Fruit fly (Drosophila melanogaster) whole organism, embryonic: ENCODE measurements around the gene Pdh.

Experiments
- Ada2b ChIP-seq: fragments of 200-800 bp; sonication (Bioruptor generic); IDR thresholded peaks from 2 replicates; pipeline ENCODE4 v1.3.6; 2022; ENCODE audit warnings: missing biosample characterization, missing genetic modification characterization
- Bteb2 ChIP-seq: fragments of 200-800 bp; sonication (Bioruptor generic); optimal IDR thresholded peaks from 2 replicates; lab custom pipeline; 2016; ENCODE audit warnings: missing biosample characterization, missing genetic modification characterization
- CG11456 ChIP-seq: fragments of 200-800 bp; sonication (Bioruptor generic); IDR thresholded peaks from 3 replicates; pipeline ENCODE4 v1.3.6; 2022; ENCODE audit warnings: missing biosample characterization, missing genetic modification characterization
- CG11504 ChIP-seq: fragments of 200-800 bp; sonication (Bioruptor generic); optimal IDR thresholded peaks from 3 replicates; lab custom pipeline; 2019; ENCODE audit warnings: missing biosample characterization, mild to moderate bottlenecking, missing genetic modification characterization, moderate library complexity
- CG12071 ChIP-seq: fragments of 200-800 bp; sonication (Bioruptor generic); optimal IDR thresholded peaks from 3 replicates; lab custom pipeline; 2018; ENCODE audit warnings: missing biosample characterization, mild to moderate bottlenecking, missing genetic modification characterization
- CG12659 ChIP-seq: fragments of 200-800 bp; sonication (Bioruptor generic); optimal IDR thresholded peaks from 3 replicates; lab custom pipeline; 2017; ENCODE audit warnings: mild to moderate bottlenecking, missing biosample characterization, missing genetic modification reagents, missing genetic modification characterization
- CG1602 ChIP-seq: fragments of 200-800 bp; sonication (Bioruptor generic); optimal IDR thresholded peaks from 3 replicates; lab custom pipeline; 2016; ENCODE audit warnings: missing biosample characterization, missing genetic modification characterization
- CG17359 ChIP-seq: fragments of 200-800 bp; sonication (Bioruptor generic); optimal IDR thresholded peaks from 3 replicates; lab custom pipeline; 2018; ENCODE audit warnings: missing biosample characterization, mild to moderate bottlenecking, missing genetic modification characterization, moderate library complexity
- CG17385 ChIP-seq: fragments of 200-800 bp; sonication (Bioruptor generic); optimal IDR thresholded peaks from 3 replicates; lab custom pipeline; 2018; ENCODE audit warnings: missing biosample characterization, mild to moderate bottlenecking, missing genetic modification characterization
- CG31388 ChIP-seq: fragments of 200-800 bp; sonication (Bioruptor generic); optimal IDR thresholded peaks from 2 replicates; lab custom pipeline; 2016; ENCODE audit warnings: missing biosample characterization, missing genetic modification characterization
- CG32767 ChIP-seq: fragments of 200-800 bp; sonication (Bioruptor generic); IDR thresholded peaks from 2 replicates; pipeline ENCODE4 v1.3.6; 2022; ENCODE audit warnings: missing biosample characterization, missing genetic modification characterization
- CG4617 ChIP-seq: fragments of 200-800 bp; sonication (Bioruptor generic); optimal IDR thresholded peaks from 3 replicates; lab custom pipeline; 2016; ENCODE audit warnings: missing biosample characterization, missing genetic modification characterization, borderline replicate concordance
- CG5953 ChIP-seq: fragments of 200-800 bp; sonication (Bioruptor generic); IDR thresholded peaks from 2 replicates; pipeline ENCODE4 v1.3.6; 2022; ENCODE audit warnings: missing biosample characterization, missing genetic modification characterization
- CkIIα-i1 ChIP-seq: fragments of 200-800 bp; sonication (Bioruptor generic); IDR thresholded peaks from 2 replicates; pipeline ENCODE4 v1.3.6; 2022; ENCODE audit warnings: missing biosample characterization, missing genetic modification characterization
- Gug ChIP-seq: fragments of 200-800 bp; sonication (Bioruptor generic); IDR thresholded peaks from 4 replicates; pipeline ENCODE4 v1.3.6; 2022; ENCODE audit warnings: missing biosample characterization, missing genetic modification characterization
- HLHmδ ChIP-seq: fragments of 200-800 bp; sonication (Bioruptor generic); optimal IDR thresholded peaks from 2 replicates; lab custom pipeline; 2018; ENCODE audit warnings: missing biosample characterization, mild to moderate bottlenecking, missing genetic modification characterization, moderate library complexity
- Hand ChIP-seq: fragments of 200-800 bp; sonication (Bioruptor generic); optimal IDR thresholded peaks from 2 replicates; lab custom pipeline; 2017; ENCODE audit warnings: mild to moderate bottlenecking, missing biosample characterization, missing genetic modification reagents, missing genetic modification characterization
- Hey ChIP-seq: fragments of 200-800 bp; sonication (Bioruptor generic); optimal IDR thresholded peaks from 3 replicates; lab custom pipeline; 2018; ENCODE audit warnings: missing biosample characterization, mild to moderate bottlenecking, missing genetic modification characterization
- Hr39 ChIP-seq: fragments of >200 bp; optimal IDR thresholded peaks from 2 replicates; lab custom pipeline; 2017
- Jarid2 ChIP-seq: fragments of 200-800 bp; sonication (Bioruptor generic); optimal IDR thresholded peaks from 3 replicates; lab custom pipeline; 2017; ENCODE audit warnings: mild to moderate bottlenecking, missing biosample characterization, missing genetic modification reagents, missing genetic modification characterization
- Kr ChIP-seq: fragments of 200-800 bp; sonication (Bioruptor generic); optimal IDR thresholded peaks from 2 replicates; lab custom pipeline; 2017; ENCODE audit warnings: missing biosample characterization, mild to moderate bottlenecking, missing genetic modification characterization
- Oli ChIP-seq: fragments of 200-800 bp; sonication (Bioruptor generic); optimal IDR thresholded peaks from 2 replicates; lab custom pipeline; 2018; ENCODE audit warnings: missing biosample characterization, mild to moderate bottlenecking, missing genetic modification characterization, moderate library complexity
- Ravus ChIP-seq: fragments of 200-800 bp; sonication (Bioruptor generic); IDR thresholded peaks from 2 replicates; pipeline ENCODE4 v1.3.6; 2022; ENCODE audit warnings: missing biosample characterization, missing genetic modification characterization
- Rfx ChIP-seq: fragments of 200-800 bp; sonication (Bioruptor generic); IDR thresholded peaks from 2 replicates; pipeline ENCODE4 v1.3.6; 2022; ENCODE audit warnings: missing biosample characterization, missing genetic modification characterization
- Scr ChIP-seq: fragments of 200-800 bp; sonication (Bioruptor generic); IDR thresholded peaks from 2 replicates; pipeline ENCODE4 v1.3.6; 2022; ENCODE audit warnings: missing biosample characterization, missing genetic modification characterization; ENCODE audit not compliant: partially characterized antibody
- ase ChIP-seq: fragments of 200-800 bp; sonication (Bioruptor generic); IDR thresholded peaks from 3 replicates; pipeline ENCODE4 v1.3.6; 2022; ENCODE audit warnings: missing biosample characterization, missing genetic modification characterization
- br ChIP-seq: fragments of >200 bp; optimal IDR thresholded peaks from 2 replicates; lab custom pipeline; 2017
- cg ChIP-seq: fragments of 200-800 bp; sonication (Bioruptor generic); optimal IDR thresholded peaks from 3 replicates; lab custom pipeline; 2019; ENCODE audit warnings: missing biosample characterization, mild to moderate bottlenecking, missing genetic modification characterization, moderate library complexity
- crol ChIP-seq: fragments of 200-800 bp; sonication (Bioruptor generic); IDR thresholded peaks from 2 replicates; pipeline ENCODE4 v1.3.6; 2022; ENCODE audit warnings: missing biosample characterization, missing genetic modification characterization
- dm ChIP-seq: fragments of 200-800 bp; sonication (Bioruptor generic); optimal IDR thresholded peaks from 3 replicates; lab custom pipeline; 2016; ENCODE audit warnings: missing biosample characterization, missing genetic modification characterization
- eve ChIP-seq, 2 experiments: fragments of >200 bp; optimal IDR thresholded peaks; 2 replicates each; lab custom pipeline; 2017; ENCODE audit warnings: missing biosample characterization in 2 of 2, missing genetic modification characterization in 2 of 2
- fd3F ChIP-seq: fragments of 200-800 bp; sonication (Bioruptor generic); optimal IDR thresholded peaks from 2 replicates; lab custom pipeline; 2018; ENCODE audit warnings: missing biosample characterization, mild to moderate bottlenecking, missing genetic modification characterization, moderate library complexity
- fd64A ChIP-seq: fragments of 200-800 bp; sonication (Bioruptor generic); optimal IDR thresholded peaks from 3 replicates; lab custom pipeline; 2018; ENCODE audit warnings: missing biosample characterization, mild to moderate bottlenecking, missing genetic modification characterization
- gem ChIP-seq: fragments of 200-800 bp; sonication (Bioruptor generic); optimal IDR thresholded peaks from 2 replicates; lab custom pipeline; 2019; ENCODE audit warnings: missing biosample characterization, mild to moderate bottlenecking, missing genetic modification characterization, moderate library complexity
- grn ChIP-seq: fragments of 200-800 bp; sonication (Bioruptor generic); optimal IDR thresholded peaks from 3 replicates; lab custom pipeline; 2017; ENCODE audit warnings: missing biosample characterization, missing genetic modification characterization
- jing ChIP-seq: fragments of 200-800 bp; sonication (Bioruptor generic); optimal IDR thresholded peaks from 2 replicates; lab custom pipeline; 2018; ENCODE audit warnings: missing biosample characterization, mild to moderate bottlenecking, missing genetic modification characterization
- kah ChIP-seq: fragments of 200-800 bp; sonication (Bioruptor generic); optimal IDR thresholded peaks from 2 replicates; lab custom pipeline; 2018; ENCODE audit warnings: missing biosample characterization, mild to moderate bottlenecking, missing genetic modification characterization
- lilli ChIP-seq: fragments of 200-800 bp; sonication (Bioruptor generic); optimal IDR thresholded peaks from 3 replicates; lab custom pipeline; 2016; ENCODE audit warnings: missing biosample characterization, missing genetic modification characterization
- luna ChIP-seq: fragments of 200-800 bp; sonication (Bioruptor generic); optimal IDR thresholded peaks from 2 replicates; lab custom pipeline; 2016; ENCODE audit warnings: missing biosample characterization, missing genetic modification characterization
- mam ChIP-seq: fragments of 200-800 bp; sonication (Bioruptor generic); optimal IDR thresholded peaks from 3 replicates; lab custom pipeline; 2016; ENCODE audit warnings: missing biosample characterization, missing genetic modification characterization
- nom ChIP-seq: fragments of 200-800 bp; sonication (Bioruptor generic); optimal IDR thresholded peaks from 2 replicates; lab custom pipeline; 2017; ENCODE audit warnings: missing biosample characterization, missing genetic modification characterization, mild to moderate bottlenecking, moderate library complexity, missing genetic modification reagents
- pan ChIP-seq, 4 experiments: fragments of >200 bp in 3 of 4; fragments of 200-800 bp in 1 of 4; sonication (Bioruptor generic) in 1 of 4; optimal IDR thresholded peaks in 3 of 4; IDR thresholded peaks in 1 of 4; 2 replicates each; pipeline versions ENCODE4 v1.3.6 to Lab custom; 2017 to 2022; ENCODE audit warnings: missing biosample characterization in 2 of 4, missing genetic modification characterization in 2 of 4, mixed read lengths in 1 of 4
- pb ChIP-seq: fragments of 200-800 bp; sonication (Bioruptor generic); optimal IDR thresholded peaks from 3 replicates; lab custom pipeline; 2016; ENCODE audit warnings: missing biosample characterization, missing genetic modification characterization
- peb ChIP-seq: fragments of 200-800 bp; sonication (Bioruptor generic); IDR thresholded peaks from 2 replicates; pipeline ENCODE4 v1.3.6; 2022; ENCODE audit warnings: missing biosample characterization, missing genetic modification characterization
- so ChIP-seq: fragments of 200-800 bp; sonication (Bioruptor generic); IDR thresholded peaks from 3 replicates; pipeline ENCODE4 v1.3.6; 2022; ENCODE audit warnings: missing biosample characterization, missing genetic modification characterization
- sr ChIP-seq: fragments of 200-800 bp; sonication (Bioruptor generic); IDR thresholded peaks from 3 replicates; pipeline ENCODE4 v1.3.6; 2022; ENCODE audit warnings: missing biosample characterization, missing genetic modification characterization
- tin ChIP-seq: fragments of 200-800 bp; sonication (Bioruptor generic); optimal IDR thresholded peaks from 3 replicates; lab custom pipeline; 2016; ENCODE audit warnings: missing biosample characterization, missing genetic modification characterization
- twi ChIP-seq: fragments of 200-800 bp; optimal IDR thresholded peaks from 2 replicates; lab custom pipeline; 2019; ENCODE audit warnings: missing biosample characterization, mild to moderate bottlenecking, missing genetic modification characterization, moderate library complexity
- vvl ChIP-seq: fragments of 200-800 bp; sonication (Bioruptor generic); IDR thresholded peaks from 2 replicates; pipeline ENCODE4 v1.3.6; 2022; ENCODE audit warnings: missing biosample characterization, missing genetic modification characterization
- zen ChIP-seq: fragments of 200-800 bp; sonication (Bioruptor generic); optimal IDR thresholded peaks from 3 replicates; lab custom pipeline; 2018; ENCODE audit warnings: missing biosample characterization, mild to moderate bottlenecking, missing genetic modification characterization, moderate library complexity

Pdh gene

dm6 chr3L:16377768-16378764, 24.0 kb upstream of the Pdh start, which contains the start of gene roq (continued):
- TF ChIP-seq gem (tag; lab: Kevin White, UChicago) (no peak), CG12659 (GFP tag; lab: Kevin White, UChicago) (peak; percentile 61), fd64A (GFP tag; lab: Kevin White, UChicago) (no peak), zen (peak; percentile 43), mam (GFP tag; lab: Kevin White, UChicago) (no peak), HLHmδ (peak; percentile 6), ase (GFP tag; lab: Robert Waterston, UW) (no peak), so (GFP tag; lab: Robert Waterston, UW) (no peak), cg (GFP tag; lab: Kevin White, UChicago) (peak; percentile 98), CG11504 (no peak), pb (GFP tag; lab: Kevin White, UChicago) (no peak), Ravus (GFP tag; lab: Robert Waterston, UW) (no peak), luna (GFP tag; lab: Kevin White, UChicago) (no peak), Bteb2 (GFP tag; lab: Kevin White, UChicago) (no peak), kah (no peak), eve (GFP tag; optimal IDR thresholded peaks at IDR 0.05; lab: Kevin White, UChicago) (no peak), CG4617 (peak; percentile 81), Ada2b (GFP tag; lab: Robert Waterston, UW) (no peak), jing (no peak), CG1602 (no peak), br (lab: Kevin White, UChicago) (no peak), Kr (no peak), Hr39 (lab: Kevin White, UChicago) (no peak), pan (optimal IDR thresholded peaks at IDR 0.05; lab: Kevin White, UChicago) (no peak), pan (GFP tag; optimal IDR thresholded peaks at IDR 0.05 in 1 of 2, IDR thresholded peaks at IDR 0.05 in 1 of 2) (no peak), fd3F (GFP tag; lab: Kevin White, UChicago) (no peak), peb (no peak), dm (GFP tag; lab: Kevin White, UChicago) (no peak), CG17359 (no peak), CG17385 (GFP tag; lab: Kevin White, UChicago) (peak; percentile 93), Oli (tag; lab: Kevin White, UChicago) (no peak), CG12071 (GFP tag; lab: Kevin White, UChicago) (no peak), CG5953 (GFP tag; lab: Robert Waterston, UW) (no peak), Jarid2 (GFP tag; lab: Kevin White, UChicago) (no peak), vvl (GFP tag; lab: Robert Waterston, UW) (peak; percentile 45), twi (tag; lab: Kevin White, UChicago) (peak; percentile 4), Scr (GFP tag; lab: Robert Waterston, UW) (peak; percentile 38), CG31388 (GFP tag; lab: Kevin White, UChicago) (no peak), CG32767 (GFP tag; lab: Robert Waterston, UW) (no peak), Gug (GFP tag; lab: Robert Waterston, UW) (no peak), CG11456 (GFP tag; lab: Robert Waterston, UW) (no peak), Hand (no peak), Hey (tag; lab: Kevin White, UChicago) (no peak), crol (no peak), CkIIα-i1 (GFP tag; lab: Robert Waterston, UW) (no peak), lilli (GFP tag; lab: Kevin White, UChicago) (no peak), nom (GFP tag; lab: Kevin White, UChicago) (no peak), Rfx (GFP tag; lab: Robert Waterston, UW) (no peak), sr (no peak), grn (GFP tag; lab: Kevin White, UChicago) (peak; percentile 91), tin (GFP tag; lab: Kevin White, UChicago) (no peak)
